Fruit fly (Drosophila melanogaster) S2 (cell line): ENCODE data around the gene CG12783.

ENCODE experiments used
- CG8478 ChIP-seq: fragments of >200 bp; optimal IDR thresholded peaks from 2 replicates; lab custom pipeline; 2018
- CTCF ChIP-seq, 2 experiments: fragments of >200 bp; optimal IDR thresholded peaks; 2 replicates each; lab custom pipeline; 2018

dm6 chr3R:16594056-16594858 is 18.9 kb downstream of the CG12783 start, which contains the start of gene CG14892:
- no peak for TF ChIP-seq CTCF (optimal IDR thresholded peaks at IDR 0.05; lab: Kevin White, UChicago)
- TF ChIP-seq CG8478: no peak
